Fruit fly (Drosophila melanogaster) whole organism, embryonic: Measurements from ENCODE around the gene CG13360.
A peak's percentile ranks its signal among the peaks of the same experiment; 100 is the strongest.

Experiments
- Atf-2 ChIP-seq: fragments of 200-800 bp; sonication (Bioruptor generic); optimal IDR thresholded peaks from 2 replicates; lab custom pipeline; 2016; ENCODE audit warnings: missing biosample characterization, missing genetic modification characterization
- Awh ChIP-seq: fragments of 200-800 bp; sonication (Bioruptor generic); IDR thresholded peaks from 2 replicates; pipeline ENCODE4, ENCODE4 v1.3.6; 2022; ENCODE audit warnings: missing biosample characterization, missing genetic modification characterization
- Blimp-1 ChIP-seq: fragments of 200-800 bp; sonication (Bioruptor generic); optimal IDR thresholded peaks from 3 replicates; lab custom pipeline; 2018; ENCODE audit warnings: missing biosample characterization, missing genetic modification characterization, mild to moderate bottlenecking, moderate library complexity, missing genetic modification reagents
- BtbVII ChIP-seq: fragments of 200-800 bp; sonication (Bioruptor generic); optimal IDR thresholded peaks from 3 replicates; lab custom pipeline; 2017; ENCODE audit warnings: missing biosample characterization, mild to moderate bottlenecking, missing genetic modification characterization
- CG11247 ChIP-seq: fragments of 200-800 bp; sonication (Bioruptor generic); IDR thresholded peaks from 2 replicates; pipeline ENCODE4 v1.3.6; 2022; ENCODE audit warnings: missing biosample characterization, missing genetic modification characterization
- CG11504 ChIP-seq: fragments of 200-800 bp; sonication (Bioruptor generic); optimal IDR thresholded peaks from 3 replicates; lab custom pipeline; 2019; ENCODE audit warnings: missing biosample characterization, mild to moderate bottlenecking, missing genetic modification characterization, moderate library complexity
- CG12071 ChIP-seq: fragments of 200-800 bp; sonication (Bioruptor generic); optimal IDR thresholded peaks from 3 replicates; lab custom pipeline; 2018; ENCODE audit warnings: missing biosample characterization, mild to moderate bottlenecking, missing genetic modification characterization
- CG12219 ChIP-seq: fragments of 200-800 bp; sonication (Bioruptor generic); optimal IDR thresholded peaks from 3 replicates; lab custom pipeline; 2018; ENCODE audit warnings: missing biosample characterization, mild to moderate bottlenecking, missing genetic modification characterization
- CG13775 ChIP-seq: fragments of 200-800 bp; sonication (Bioruptor generic); optimal IDR thresholded peaks from 3 replicates; lab custom pipeline; 2017; ENCODE audit warnings: missing biosample characterization, mild to moderate bottlenecking, missing genetic modification characterization
- CG14710 ChIP-seq: fragments of 200-800 bp; sonication (Bioruptor generic); optimal IDR thresholded peaks from 3 replicates; lab custom pipeline; 2019; ENCODE audit warnings: missing biosample characterization, mild to moderate bottlenecking, missing genetic modification characterization, moderate library complexity
- CG1529 ChIP-seq: fragments of 200-800 bp; sonication (Bioruptor generic); optimal IDR thresholded peaks from 3 replicates; lab custom pipeline; 2018; ENCODE audit warnings: missing biosample characterization, missing genetic modification characterization
- CG15601 ChIP-seq: fragments of 200-800 bp; sonication (Bioruptor generic); optimal IDR thresholded peaks from 3 replicates; lab custom pipeline; 2019; ENCODE audit warnings: missing biosample characterization, mild to moderate bottlenecking, missing genetic modification characterization, moderate library complexity
- CG16815 ChIP-seq: fragments of 200-800 bp; sonication (Bioruptor generic); optimal IDR thresholded peaks from 3 replicates; lab custom pipeline; 2017; ENCODE audit warnings: missing biosample characterization, mild to moderate bottlenecking, missing genetic modification characterization
- CG17802 ChIP-seq: fragments of 200-800 bp; sonication (Bioruptor generic); optimal IDR thresholded peaks from 2 replicates; lab custom pipeline; 2018; ENCODE audit warnings: missing biosample characterization, mild to moderate bottlenecking, missing genetic modification characterization, moderate library complexity
- CG2129 ChIP-seq: fragments of 200-800 bp; sonication (Bioruptor generic); IDR thresholded peaks from 2 replicates; pipeline ENCODE4 v1.3.6; 2022; ENCODE audit warnings: missing biosample characterization, missing genetic modification characterization; ENCODE audit not compliant: partially characterized antibody
- CG2202 ChIP-seq: fragments of 200-800 bp; sonication (Bioruptor generic); optimal IDR thresholded peaks from 2 replicates; lab custom pipeline; 2018; ENCODE audit warnings: missing biosample characterization, mild to moderate bottlenecking, missing genetic modification characterization
- CG2712 ChIP-seq: fragments of 200-800 bp; optimal IDR thresholded peaks from 3 replicates; lab custom pipeline; 2019; ENCODE audit warnings: missing biosample characterization, mild to moderate bottlenecking, missing genetic modification characterization, moderate library complexity
- CG6254 ChIP-seq: fragments of 200-800 bp; sonication (Bioruptor generic); optimal IDR thresholded peaks from 3 replicates; lab custom pipeline; 2017; ENCODE audit warnings: mild to moderate bottlenecking, missing biosample characterization, missing genetic modification reagents, missing genetic modification characterization
- CG6689 ChIP-seq: fragments of 200-800 bp; sonication (Bioruptor generic); IDR thresholded peaks from 2 replicates; pipeline ENCODE4 v1.3.6; 2022; ENCODE audit warnings: missing biosample characterization, missing genetic modification characterization
- CG8388 ChIP-seq: fragments of 200-800 bp; sonication (Bioruptor generic); optimal IDR thresholded peaks from 2 replicates; lab custom pipeline; 2019; ENCODE audit warnings: missing biosample characterization, mild to moderate bottlenecking, missing genetic modification characterization, moderate library complexity
- CG9727 ChIP-seq: fragments of 200-800 bp; sonication (Bioruptor generic); optimal IDR thresholded peaks from 3 replicates; lab custom pipeline; 2017; ENCODE audit warnings: missing biosample characterization, mild to moderate bottlenecking, missing genetic modification characterization
- D ChIP-seq, 2 experiments: fragments of 200-800 bp in 1 of 2; fragments of >200 bp in 1 of 2; sonication (Bioruptor generic) in 1 of 2; optimal IDR thresholded peaks; 2 replicates in 1 of 2; 3 replicates in 1 of 2; lab custom pipeline; 2017; ENCODE audit warnings: mild to moderate bottlenecking in 1 of 2, missing biosample characterization in 1 of 2, missing genetic modification characterization in 1 of 2, missing genetic modification reagents in 1 of 2
- Drgx ChIP-seq: fragments of 200-800 bp; sonication (Bioruptor generic); IDR thresholded peaks from 2 replicates; pipeline ENCODE4 v1.3.6; 2022; ENCODE audit warnings: missing biosample characterization, missing genetic modification characterization
- Jarid2 ChIP-seq: fragments of 200-800 bp; sonication (Bioruptor generic); optimal IDR thresholded peaks from 3 replicates; lab custom pipeline; 2017; ENCODE audit warnings: mild to moderate bottlenecking, missing biosample characterization, missing genetic modification reagents, missing genetic modification characterization
- NfI ChIP-seq: fragments of 200-800 bp; sonication (Bioruptor generic); optimal IDR thresholded peaks from 3 replicates; lab custom pipeline; 2018; ENCODE audit warnings: missing biosample characterization, mild to moderate bottlenecking, missing genetic modification characterization, moderate library complexity
- Ptx1 ChIP-seq: fragments of 200-800 bp; sonication (Bioruptor generic); IDR thresholded peaks from 2 replicates; pipeline ENCODE4 v1.3.6; 2022; ENCODE audit warnings: missing biosample characterization, missing genetic modification characterization
- Six4 ChIP-seq: fragments of 200-800 bp; sonication (Bioruptor generic); optimal IDR thresholded peaks from 2 replicates; lab custom pipeline; 2016; ENCODE audit warnings: missing biosample characterization, missing genetic modification characterization
- Trl ChIP-seq, 3 experiments: fragments of >200 bp in 2 of 3; fragments of 200-800 bp in 1 of 3; sonication (Bioruptor generic) in 1 of 3; optimal IDR thresholded peaks; 2 replicates in 1 of 3; 3 replicates in 2 of 3; lab custom pipeline; 2016 to 2017; ENCODE audit warnings: missing biosample characterization in 1 of 3, missing genetic modification characterization in 1 of 3
- ap ChIP-seq: fragments of 200-800 bp; sonication (Bioruptor generic); IDR thresholded peaks from 2 replicates; pipeline ENCODE4 v1.3.6; 2022; ENCODE audit warnings: missing biosample characterization, missing genetic modification characterization
- ash1 ChIP-seq: fragments of 200-800 bp; sonication (Bioruptor generic); optimal IDR thresholded peaks from 2 replicates; lab custom pipeline; 2018; ENCODE audit warnings: missing biosample characterization, mild to moderate bottlenecking, missing genetic modification characterization
- bsh ChIP-seq, 2 experiments: fragments of 200-800 bp; sonication (Bioruptor generic); optimal IDR thresholded peaks; 2 replicates each; lab custom pipeline; 2017 to 2018; ENCODE audit warnings: mild to moderate bottlenecking in 2 of 2, missing biosample characterization in 2 of 2, missing genetic modification characterization in 2 of 2, moderate library complexity in 1 of 2
- chif ChIP-seq, 2 experiments: fragments of 200-800 bp; sonication (Bioruptor generic); optimal IDR thresholded peaks; 3 replicates each; lab custom pipeline; 2016; ENCODE audit warnings: missing biosample characterization in 2 of 2, missing genetic modification characterization in 2 of 2
- chn ChIP-seq: fragments of 200-800 bp; sonication (Bioruptor generic); optimal IDR thresholded peaks from 2 replicates; lab custom pipeline; 2016; ENCODE audit warnings: missing biosample characterization, missing genetic modification characterization
- croc ChIP-seq: fragments of 200-800 bp; sonication (Bioruptor generic); conservative IDR thresholded peaks from 3 replicates; pipeline ENCODE4 v1.3.6; 2022; ENCODE audit warnings: missing biosample characterization, missing genetic modification characterization
- crp ChIP-seq, 2 experiments: fragments of 200-800 bp; sonication (Bioruptor generic); optimal IDR thresholded peaks; 2 replicates in 1 of 2; 3 replicates in 1 of 2; lab custom pipeline; 2017; ENCODE audit warnings: missing biosample characterization in 2 of 2, missing genetic modification characterization in 2 of 2, mild to moderate bottlenecking in 1 of 2, moderate library complexity in 1 of 2
- dan ChIP-seq: fragments of 200-800 bp; sonication (Bioruptor generic); IDR thresholded peaks from 2 replicates; pipeline ENCODE4 v1.3.6; 2022; ENCODE audit warnings: missing biosample characterization, missing genetic modification characterization
- dpn ChIP-seq, 2 experiments: fragments of 200-800 bp; sonication (Bioruptor generic); optimal IDR thresholded peaks; 3 replicates each; lab custom pipeline; 2016; ENCODE audit warnings: missing biosample characterization in 2 of 2, missing genetic modification characterization in 2 of 2
- en ChIP-seq: fragments of 200-800 bp; sonication (Bioruptor generic); optimal IDR thresholded peaks from 2 replicates; lab custom pipeline; 2016; ENCODE audit warnings: missing biosample characterization, missing genetic modification characterization
- gem ChIP-seq: fragments of 200-800 bp; sonication (Bioruptor generic); optimal IDR thresholded peaks from 2 replicates; lab custom pipeline; 2019; ENCODE audit warnings: missing biosample characterization, mild to moderate bottlenecking, missing genetic modification characterization, moderate library complexity
- jing ChIP-seq: fragments of 200-800 bp; sonication (Bioruptor generic); optimal IDR thresholded peaks from 2 replicates; lab custom pipeline; 2018; ENCODE audit warnings: missing biosample characterization, mild to moderate bottlenecking, missing genetic modification characterization
- jumu ChIP-seq: fragments of 200-800 bp; sonication (Bioruptor generic); optimal IDR thresholded peaks from 3 replicates; lab custom pipeline; 2016; ENCODE audit warnings: missing biosample characterization, missing genetic modification characterization
- maf-S ChIP-seq: fragments of 200-800 bp; sonication (Bioruptor generic); optimal IDR thresholded peaks from 2 replicates; lab custom pipeline; 2016; ENCODE audit warnings: missing biosample characterization, missing genetic modification characterization
- pan ChIP-seq, 4 experiments: fragments of >200 bp in 3 of 4; fragments of 200-800 bp in 1 of 4; sonication (Bioruptor generic) in 1 of 4; optimal IDR thresholded peaks in 3 of 4; IDR thresholded peaks in 1 of 4; 2 replicates each; pipeline versions ENCODE4 v1.3.6 to Lab custom; 2017 to 2022; ENCODE audit warnings: missing biosample characterization in 2 of 4, missing genetic modification characterization in 2 of 4, mixed read lengths in 1 of 4
- peb ChIP-seq: fragments of 200-800 bp; sonication (Bioruptor generic); IDR thresholded peaks from 2 replicates; pipeline ENCODE4 v1.3.6; 2022; ENCODE audit warnings: missing biosample characterization, missing genetic modification characterization
- phol ChIP-seq: fragments of 200-800 bp; sonication (Bioruptor generic); optimal IDR thresholded peaks from 3 replicates; lab custom pipeline; 2018; ENCODE audit warnings: missing biosample characterization, mild to moderate bottlenecking, missing genetic modification characterization, moderate library complexity
- pnt ChIP-seq: fragments of 200-800 bp; sonication (Bioruptor generic); optimal IDR thresholded peaks from 3 replicates; lab custom pipeline; 2016; ENCODE audit warnings: missing biosample characterization, missing genetic modification characterization
- toy ChIP-seq: fragments of 200-800 bp; sonication (Bioruptor generic); IDR thresholded peaks from 2 replicates; pipeline ENCODE4 v1.3.6; 2022; ENCODE audit warnings: missing biosample characterization, missing genetic modification characterization

The CG13360 gene

DNA sequence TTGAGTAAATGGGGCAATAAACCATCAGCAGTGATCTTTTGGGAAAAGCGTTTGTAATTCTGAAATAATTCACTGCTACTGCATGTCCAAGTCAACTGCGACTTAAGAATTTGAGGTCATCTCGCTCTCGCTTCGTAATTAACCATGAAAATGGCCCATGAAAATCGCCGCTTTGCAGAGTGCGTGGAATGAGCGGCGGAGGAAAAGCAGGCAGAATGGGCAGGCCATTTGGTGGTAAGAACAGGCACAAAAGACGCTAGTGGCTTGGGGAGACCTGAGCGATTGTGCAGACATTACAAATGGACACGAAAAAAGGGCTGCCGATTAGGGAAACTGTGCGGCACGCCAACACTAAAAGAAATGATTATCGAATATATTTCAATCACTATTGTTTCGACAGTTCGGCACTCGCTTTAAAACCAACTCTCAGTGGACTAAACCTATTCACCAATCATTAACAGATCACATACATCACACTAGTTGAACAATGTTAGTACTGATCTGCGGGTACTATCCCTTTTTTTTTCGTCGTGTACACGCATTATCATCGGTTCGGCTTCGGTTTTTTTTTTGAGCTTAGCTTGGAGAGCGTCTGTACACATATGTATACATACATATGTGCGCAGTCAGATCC is 18.3 kb downstream of the CG13360 start (continued):
- TF ChIP-seq Drgx (GFP tag; lab: Robert Waterston, UW) = no peak
- TF ChIP-seq maf-S (GFP tag; lab: Kevin White, UChicago) = no peak
- peak; percentile 69 for TF ChIP-seq gem (tag; lab: Kevin White, UChicago)
- peak; percentile 19 for TF ChIP-seq CG12219 (GFP tag; lab: Kevin White, UChicago)
- TF ChIP-seq Blimp-1 (GFP tag; lab: Kevin White, UChicago) = peak; percentile 56
- 0 out of 2 replicates have a peak, but pooled peaks have one; percentile 41 for TF ChIP-seq Ptx1 (GFP tag; lab: Robert Waterston, UW)
- peak; percentile 18 for TF ChIP-seq Jarid2 (GFP tag; lab: Kevin White, UChicago)
- peak; percentile 23 for TF ChIP-seq CG16815
- TF ChIP-seq phol (tag; lab: Kevin White, UChicago) = peak; percentile 56
- no peak for TF ChIP-seq toy
- no peak for TF ChIP-seq pan (optimal IDR thresholded peaks at IDR 0.05; lab: Kevin White, UChicago)
- peak in 1 of 2 experiments; percentile 26 for TF ChIP-seq pan (GFP tag; optimal IDR thresholded peaks at IDR 0.05 in 1 of 2, IDR thresholded peaks at IDR 0.05 in 1 of 2)
- peak; percentile 1 for TF ChIP-seq NfI (GFP tag; lab: Kevin White, UChicago)
- no peak for TF ChIP-seq Trl (optimal IDR thresholded peaks at IDR 0.05; lab: Kevin White, UChicago)
- peak; percentile 23 for TF ChIP-seq Trl (GFP tag; optimal IDR thresholded peaks at IDR 0.05; lab: Kevin White, UChicago)
- peak; percentile 55 for TF ChIP-seq CG11504 (tag; lab: Kevin White, UChicago)
- peak; percentile 7 for TF ChIP-seq Atf-2 (GFP tag; lab: Kevin White, UChicago)
- peak; percentile 20 for TF ChIP-seq CG2202 (tag; lab: Kevin White, UChicago)
- 0 out of 2 replicates have a peak, but pooled peaks have one; percentile 20 for TF ChIP-seq peb (GFP tag; lab: Robert Waterston, UW)
- TF ChIP-seq Six4 (GFP tag; lab: Kevin White, UChicago) = peak; percentile 30
- peak; percentile 4 for TF ChIP-seq CG13775 (GFP tag; lab: Kevin White, UChicago)
- TF ChIP-seq pnt (GFP tag; lab: Kevin White, UChicago) = peak; percentile 31
- peak; percentile 9 for TF ChIP-seq CG1529
- TF ChIP-seq D (optimal IDR thresholded peaks at IDR 0.05; lab: Kevin White, UChicago) = no peak
- peak; percentile 49 for TF ChIP-seq D (GFP tag; optimal IDR thresholded peaks at IDR 0.05; lab: Kevin White, UChicago)
- peak; percentile 55 for TF ChIP-seq CG8388
- peak; percentile 24 for TF ChIP-seq CG12071 (GFP tag; lab: Kevin White, UChicago)
- TF ChIP-seq CG11247 = no peak
- TF ChIP-seq CG14710 (tag; lab: Kevin White, UChicago) = peak; percentile 45
- TF ChIP-seq croc (GFP tag; lab: Robert Waterston, UW) = no peak
- TF ChIP-seq en (GFP tag; lab: Kevin White, UChicago) = peak; percentile 19
- peak; percentile 1 to 58 for TF ChIP-seq chif (GFP tag; optimal IDR thresholded peaks at IDR 0.05; lab: Kevin White, UChicago)
- TF ChIP-seq CG2129 (GFP tag; lab: Robert Waterston, UW) = no peak
- TF ChIP-seq dpn (GFP tag; optimal IDR thresholded peaks at IDR 0.05; lab: Kevin White, UChicago) = peak; percentile 20 to 45
- no peak for TF ChIP-seq BtbVII
- no peak for TF ChIP-seq crp (GFP tag; optimal IDR thresholded peaks at IDR 0.05; lab: Kevin White, UChicago)
- peak; percentile 52 for TF ChIP-seq CG2712 (tag; lab: Kevin White, UChicago)
- TF ChIP-seq ap (GFP tag; lab: Robert Waterston, UW) = 0 out of 2 replicates have a peak, but pooled peaks have one; percentile 15
- peak; percentile 25 for TF ChIP-seq CG6254 (GFP tag; lab: Kevin White, UChicago)
- TF ChIP-seq ash1 (GFP tag; lab: Kevin White, UChicago) = no peak
- TF ChIP-seq Awh (GFP tag; lab: Robert Waterston, UW) = no peak
- peak; percentile 14 for TF ChIP-seq CG15601 (tag; lab: Kevin White, UChicago)
- 0 out of 2 replicates have a peak, but pooled peaks have one; percentile 8 for TF ChIP-seq CG6689 (GFP tag; lab: Robert Waterston, UW)
- peak; percentile 2 for TF ChIP-seq CG17802
- peak; percentile 3 for TF ChIP-seq jing (GFP tag; lab: Kevin White, UChicago)
- TF ChIP-seq jumu (GFP tag; lab: Kevin White, UChicago) = peak; percentile 32
- TF ChIP-seq CG9727 (GFP tag; lab: Kevin White, UChicago) = peak; percentile 31
- TF ChIP-seq chn (GFP tag; lab: Kevin White, UChicago) = peak; percentile 51
- TF ChIP-seq dan (GFP tag; lab: Robert Waterston, UW) = no peak
- TF ChIP-seq bsh (GFP tag; optimal IDR thresholded peaks at IDR 0.05; lab: Kevin White, UChicago) = peak in 1 of 2 experiments; percentile 68
